Fruit fly (Drosophila melanogaster): ENCODE results near the gene Spn.

Spn gene

dm6 chr3L:2586804-2587561, 32.9 kb upstream of the Spn start, which contains the start of gene RpL8 (continued):
- TF ChIP-seq Camta (GFP tag; optimal IDR thresholded peaks at IDR 0.05) (peak; percentile 68), ab (GFP tag; optimal IDR thresholded peaks at IDR 0.05) (no peak), sna (GFP tag; IDR thresholded peaks at IDR 0.05; ENCODE audit: partially characterized antibody) (0 out of 2 replicates have a peak, but pooled peaks have one; percentile 21), Nf-YC (tag; optimal IDR thresholded peaks at IDR 0.05) (peak; percentile 54), pros (GFP tag; optimal IDR thresholded peaks at IDR 0.05) (peak; percentile 59), CG11093 (GFP tag; IDR thresholded peaks at IDR 0.05) (peak; percentile 54; the same call in 1 of the 3 replicates), Side (GFP tag; optimal IDR thresholded peaks at IDR 0.05) (peak; percentile 85), nmo (GFP tag; optimal IDR thresholded peaks at IDR 0.05) (peak; percentile 72), pho (GFP tag; optimal IDR thresholded peaks at IDR 0.05) (peak; percentile 77), Fer3 (tag; optimal IDR thresholded peaks at IDR 0.05) (peak; percentile 81), CG8478 (optimal IDR thresholded peaks at IDR 0.05) (no peak), NC2β (GFP tag; optimal IDR thresholded peaks at IDR 0.05) (peak; percentile 91), Atf-2 (GFP tag; optimal IDR thresholded peaks at IDR 0.05) (peak; percentile 24), bsh (GFP tag; optimal IDR thresholded peaks at IDR 0.05) (peak; percentile 65 to 67), CG18262 (tag; optimal IDR thresholded peaks at IDR 0.05) (peak; percentile 59), CG9437 (GFP tag; optimal IDR thresholded peaks at IDR 0.05) (peak; percentile 73), stc (GFP tag; IDR thresholded peaks at IDR 0.05) (peak; percentile 77), cato (GFP tag; optimal IDR thresholded peaks at IDR 0.05; ENCODE audit: borderline replicate concordance) (no peak), wek (GFP tag; optimal IDR thresholded peaks at IDR 0.05) (peak; percentile 91), CG10462 (GFP tag; optimal IDR thresholded peaks at IDR 0.05) (peak; percentile 40), Abd-B (GFP tag; optimal IDR thresholded peaks at IDR 0.05) (peak; percentile 77), CG17328 (GFP tag; IDR thresholded peaks at IDR 0.05) (peak; percentile 92), Ets97D (GFP tag; optimal IDR thresholded peaks at IDR 0.05) (peak; percentile 99), CG31388 (GFP tag; optimal IDR thresholded peaks at IDR 0.05) (no peak), CG8290 (GFP tag; optimal IDR thresholded peaks at IDR 0.05) (peak; percentile 49), CG8290 (tag; optimal IDR thresholded peaks at IDR 0.05) (peak; percentile 67 to 90), gro (GFP tag; optimal IDR thresholded peaks at IDR 0.05) (peak; percentile 88), CG42726 (GFP tag; IDR thresholded peaks at IDR 0.05; ENCODE audit: partially characterized antibody) (peak; percentile 60), Vsx1 (GFP tag; optimal IDR thresholded peaks at IDR 0.05) (peak; percentile 83), Dip3 (GFP tag; optimal IDR thresholded peaks at IDR 0.05) (peak; percentile 60), slp2 (GFP tag; optimal IDR thresholded peaks at IDR 0.05) (peak; percentile 79), TFAM (GFP tag; optimal IDR thresholded peaks at IDR 0.05) (peak; percentile 30), CG11723 (GFP tag; optimal IDR thresholded peaks at IDR 0.05) (peak; percentile 86), CG14441 (GFP tag; IDR thresholded peaks at IDR 0.05) (peak; percentile 78), Ada2b (GFP tag; IDR thresholded peaks at IDR 0.05) (peak; percentile 63), repo (GFP tag; optimal IDR thresholded peaks at IDR 0.05) (peak; percentile 66), B-H1 (GFP tag; IDR thresholded peaks at IDR 0.05) (peak; percentile 72), Blimp-1 (GFP tag; optimal IDR thresholded peaks at IDR 0.05) (peak; percentile 41), Hsf (GFP tag; optimal IDR thresholded peaks at IDR 0.05) (peak; percentile 78), tna (GFP tag; IDR thresholded peaks at IDR 0.05; ENCODE audit: partially characterized antibody) (peak; percentile 48; the same call in 1 of the 2 replicates), CG9932 (GFP tag; IDR thresholded peaks at IDR 0.05) (peak; percentile 89), Chrac-16 (GFP tag; optimal IDR thresholded peaks at IDR 0.05) (peak; percentile 66), pan (optimal IDR thresholded peaks at IDR 0.05) (no peak), pan (GFP tag; optimal IDR thresholded peaks at IDR 0.05 in 1 of 2, IDR thresholded peaks at IDR 0.05 in 1 of 2) (peak in 1 of 2 experiments; percentile 85), CG34224 (GFP tag; IDR thresholded peaks at IDR 0.05; ENCODE audit: partially characterized antibody) (peak; percentile 48; the same call in 2 of the 3 replicates), NfI (GFP tag; optimal IDR thresholded peaks at IDR 0.05) (peak; percentile 95), Dll (GFP tag; IDR thresholded peaks at IDR 0.05; ENCODE audit: partially characterized antibody) (peak; percentile 59; the same call in 1 of the 4 replicates), CG31224 (GFP tag; IDR thresholded peaks at IDR 0.05) (peak; percentile 67), stwl (tag; optimal IDR thresholded peaks at IDR 0.05) (peak; percentile 30)
